Worm (Caenorhabditis elegans): ENCODE data around the gene F22E5.20.

DNA sequence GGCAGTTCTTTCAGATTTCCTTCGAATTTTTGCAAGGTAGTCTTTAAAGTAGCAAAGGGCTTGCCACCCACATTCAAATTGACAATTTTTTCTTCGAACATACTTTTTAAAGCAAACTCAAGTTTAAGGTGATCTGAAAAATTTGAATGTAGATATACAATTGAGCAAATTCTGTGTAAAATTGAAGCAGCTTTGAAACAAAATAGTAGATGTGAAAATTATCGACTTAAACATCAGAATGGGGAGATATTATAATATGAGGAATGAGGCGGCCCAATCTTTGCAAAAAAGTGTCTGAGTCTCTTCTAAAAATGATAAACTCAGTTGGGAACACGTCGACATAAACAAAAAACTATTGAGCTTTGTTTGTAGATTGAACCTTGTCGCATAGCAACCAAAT lies 28.9 kb downstream of the F22E5.20 start, which contains the start of gene F22E5.11:
- no peak for TF ChIP-seq madf-6 (GFP tag; IDR thresholded peaks at IDR 0.05)
- TF ChIP-seq bed-2 (GFP tag; IDR thresholded peaks at IDR 0.05), result no peak
- TF ChIP-seq mes-4 (tag; optimal IDR thresholded peaks at IDR 0.05), result no peak
- TF ChIP-seq F37B4.10 (GFP tag; IDR thresholded peaks at IDR 0.05), result no peak
- TF ChIP-seq ama-1 (optimal IDR thresholded peaks at IDR 0.05), result no peak
- TF ChIP-seq ama-1 (GFP tag; optimal IDR thresholded peaks at IDR 0.05), result no peak
- TF ChIP-seq lin-26 (GFP tag; IDR thresholded peaks at IDR 0.05), result no peak
- TF ChIP-seq ztf-22 (GFP tag; optimal IDR thresholded peaks at IDR 0.05), result no peak
- TF ChIP-seq nhr-90 (tag; optimal IDR thresholded peaks at IDR 0.05), result no peak
- no peak for TF ChIP-seq ztf-18 (tag; optimal IDR thresholded peaks at IDR 0.05)
- no peak for TF ChIP-seq dpl-1 (GFP tag; optimal IDR thresholded peaks at IDR 0.05)
- TF ChIP-seq F39B2.1 (GFP tag; IDR thresholded peaks at IDR 0.05), result no peak
- no peak for TF ChIP-seq ceh-91 (GFP tag; IDR thresholded peaks at IDR 0.05)
- TF ChIP-seq Y79H2A.3 (GFP tag; conservative IDR thresholded peaks at IDR 0.05), result no peak
- TF ChIP-seq lin-40 (tag; optimal IDR thresholded peaks at IDR 0.05), result no peak

Measured in whole organism, young adult.